Worm (Caenorhabditis elegans) whole organism, young adult: ENCODE data around the gene R09B5.11.

Experiments
- B0336.3 ChIP-seq: fragments of 200-800 bp; sonication (Bioruptor generic); IDR thresholded peaks from 2 replicates; pipeline ENCODE4 v1.3.6; 2022; ENCODE audit warnings: missing genetic modification characterization, missing compliant biosample characterization
- F22D6.2 ChIP-seq: sonication (generic microtip); optimal IDR thresholded peaks from 2 replicates; lab custom pipeline; 2016; ENCODE audit warnings: mild to moderate bottlenecking, missing genetic modification characterization, missing compliant biosample characterization
- F37B4.10 ChIP-seq: fragments of 200-800 bp; sonication (Bioruptor generic); IDR thresholded peaks from 2 replicates; pipeline ENCODE4 v1.3.6; 2022; ENCODE audit warnings: missing genetic modification characterization, missing compliant biosample characterization
- F57C9.4 ChIP-seq: sonication (generic microtip); optimal IDR thresholded peaks from 2 replicates; lab custom pipeline; 2017; ENCODE audit warnings: mild to moderate bottlenecking, missing genetic modification characterization, missing compliant biosample characterization
- ama-1 ChIP-seq, 3 experiments: fragments of 150-350 bp in 1 of 3; sonication (generic microtip) in 2 of 3; optimal IDR thresholded peaks; 2 replicates each; lab custom pipeline; 2014 to 2018; ENCODE audit warnings: missing biosample characterization in 2 of 3, missing genetic modification characterization in 2 of 3, missing genetic modification reagents in 2 of 3
- aptf-2 ChIP-seq: fragments of 200-800 bp; sonication (Bioruptor generic); conservative IDR thresholded peaks from 2 replicates; pipeline ENCODE4 v1.3.6; 2022; ENCODE audit warnings: missing genetic modification reagents, missing genetic modification characterization, missing compliant biosample characterization
- atf-7 ChIP-seq: sonication (generic microtip); optimal IDR thresholded peaks from 2 replicates; lab custom pipeline; 2017; ENCODE audit warnings: mild to moderate bottlenecking, missing genetic modification characterization, missing compliant biosample characterization
- attf-3 ChIP-seq: fragments of 200-800 bp; sonication (Bioruptor generic); conservative IDR thresholded peaks from 2 replicates; pipeline ENCODE4 v1.3.6; 2022; ENCODE audit warnings: missing genetic modification reagents, missing genetic modification characterization, missing compliant biosample characterization
- attf-5 ChIP-seq: fragments of 200-800 bp; sonication (Bioruptor generic); optimal IDR thresholded peaks from 2 replicates; lab custom pipeline; 2018; ENCODE audit warnings: mild to moderate bottlenecking, missing genetic modification characterization, missing compliant biosample characterization
- cebp-1 ChIP-seq, 2 experiments: fragments of 200-800 bp in 1 of 2; sonication (Bioruptor generic) in 1 of 2; sonication (generic microtip) in 1 of 2; IDR thresholded peaks in 1 of 2; optimal IDR thresholded peaks in 1 of 2; 2 replicates each; pipeline versions ENCODE4 v1.3.6 to Lab custom; 2017 to 2022; ENCODE audit warnings: missing compliant biosample characterization in 2 of 2, missing genetic modification characterization in 2 of 2, mild to moderate bottlenecking in 1 of 2, missing genetic modification reagents in 1 of 2, moderate library complexity in 1 of 2
- chd-7 ChIP-seq: sonication (generic microtip); optimal IDR thresholded peaks from 2 replicates; lab custom pipeline; 2016; ENCODE audit warnings: mild to moderate bottlenecking, missing genetic modification characterization, moderate library complexity, missing compliant biosample characterization
- egl-44 ChIP-seq: fragments of 200-800 bp; sonication (Bioruptor generic); IDR thresholded peaks from 2 replicates; pipeline ENCODE4 v1.3.6; 2022; ENCODE audit warnings: missing genetic modification reagents, missing genetic modification characterization, missing compliant biosample characterization
- egrh-3 ChIP-seq: fragments of 200-800 bp; sonication (Bioruptor generic); IDR thresholded peaks from 2 replicates; pipeline ENCODE4 v1.3.6; 2022; ENCODE audit warnings: missing genetic modification reagents, missing genetic modification characterization, missing compliant biosample characterization
- fkh-3 ChIP-seq: sonication (generic microtip); optimal IDR thresholded peaks from 2 replicates; lab custom pipeline; 2016; ENCODE audit warnings: mild to moderate bottlenecking, missing genetic modification characterization, missing compliant biosample characterization
- gei-17 ChIP-seq: fragments of 200-800 bp; sonication (Bioruptor generic); optimal IDR thresholded peaks from 2 replicates; lab custom pipeline; 2018; ENCODE audit warnings: mild to moderate bottlenecking, missing genetic modification characterization, missing compliant biosample characterization
- him-1 ChIP-seq: sonication (generic microtip); optimal IDR thresholded peaks from 2 replicates; lab custom pipeline; 2016; ENCODE audit warnings: missing genotype, missing genetic modification reagents, missing genetic modification characterization, missing compliant biosample characterization
- hmg-1.2 ChIP-seq: fragments of 200-800 bp; sonication (Bioruptor generic); IDR thresholded peaks from 2 replicates; pipeline ENCODE4 v1.3.6; 2022; ENCODE audit warnings: missing genetic modification reagents, missing genetic modification characterization, missing compliant biosample characterization
- hrde-1 ChIP-seq: sonication (generic microtip); optimal IDR thresholded peaks from 2 replicates; lab custom pipeline; 2016; ENCODE audit warnings: missing genetic modification characterization, mild to moderate bottlenecking, missing compliant biosample characterization, moderate library complexity, missing genotype, missing genetic modification reagents, borderline replicate concordance
- let-607 ChIP-seq, 2 experiments: fragments of 200-800 bp in 1 of 2; sonication (Bioruptor generic) in 1 of 2; sonication (generic microtip) in 1 of 2; optimal IDR thresholded peaks; 2 replicates each; lab custom pipeline; 2016 to 2018; ENCODE audit warnings: mild to moderate bottlenecking in 2 of 2, missing compliant biosample characterization in 2 of 2, missing genetic modification characterization in 2 of 2, moderate library complexity in 2 of 2, missing genotype in 1 of 2
- lin-40 ChIP-seq: sonication (generic microtip); optimal IDR thresholded peaks from 2 replicates; lab custom pipeline; 2016; ENCODE audit warnings: missing genetic modification characterization, mild to moderate bottlenecking, missing compliant biosample characterization, missing genotype, missing genetic modification reagents
- lsl-1 ChIP-seq: fragments of 200-800 bp; sonication (Bioruptor generic); optimal IDR thresholded peaks from 2 replicates; lab custom pipeline; 2018; ENCODE audit warnings: mild to moderate bottlenecking, missing genetic modification characterization, moderate library complexity, missing compliant biosample characterization
- madf-10 ChIP-seq: sonication (generic microtip); optimal IDR thresholded peaks from 2 replicates; lab custom pipeline; 2016; ENCODE audit warnings: mild to moderate bottlenecking, missing genetic modification characterization, missing compliant biosample characterization
- madf-3 ChIP-seq: fragments of 200-800 bp; sonication (Bioruptor generic); IDR thresholded peaks from 2 replicates; pipeline ENCODE4 v1.3.6; 2022; ENCODE audit warnings: missing genetic modification reagents, missing genetic modification characterization, missing compliant biosample characterization
- madf-8 ChIP-seq: fragments of 200-800 bp; sonication (Bioruptor generic); conservative IDR thresholded peaks from 2 replicates; pipeline ENCODE4 v1.3.6; 2022; ENCODE audit warnings: missing genetic modification reagents, missing genetic modification characterization, missing compliant biosample characterization
- nhr-80 ChIP-seq: sonication (generic microtip); optimal IDR thresholded peaks from 2 replicates; lab custom pipeline; 2016; ENCODE audit warnings: missing genetic modification characterization, missing compliant biosample characterization
- repo-1 ChIP-seq: sonication (generic microtip); optimal IDR thresholded peaks from 2 replicates; lab custom pipeline; 2017; ENCODE audit warnings: mild to moderate bottlenecking, missing genetic modification characterization, missing compliant biosample characterization
- snpc-1.1 ChIP-seq: sonication (generic microtip); optimal IDR thresholded peaks from 2 replicates; lab custom pipeline; 2017; ENCODE audit warnings: missing genetic modification characterization, mild to moderate bottlenecking, missing compliant biosample characterization, antibody characterized with exemption, moderate library complexity, missing genotype, missing genetic modification reagents; ENCODE audit not compliant: insufficient read depth
- somi-1 ChIP-seq: fragments of 200-800 bp; sonication (Bioruptor generic); optimal IDR thresholded peaks from 2 replicates; lab custom pipeline; 2018; ENCODE audit warnings: mild to moderate bottlenecking, missing genetic modification characterization, missing compliant biosample characterization
- tlf-1 ChIP-seq: fragments of 200-800 bp; sonication (Bioruptor generic); optimal IDR thresholded peaks from 2 replicates; lab custom pipeline; 2018; ENCODE audit warnings: mild to moderate bottlenecking, missing genetic modification characterization, missing compliant biosample characterization
- xnd-1 ChIP-seq: sonication (generic microtip); optimal IDR thresholded peaks from 2 replicates; lab custom pipeline; 2016; ENCODE audit warnings: missing genotype, missing genetic modification reagents, missing genetic modification characterization, missing compliant biosample characterization
- zfh-2 ChIP-seq: fragments of 200-800 bp; sonication (Bioruptor generic); conservative IDR thresholded peaks from 2 replicates; pipeline ENCODE4 v1.3.6; 2022; ENCODE audit warnings: missing genetic modification reagents, missing genetic modification characterization, missing compliant biosample characterization
- ztf-6 ChIP-seq: fragments of 200-800 bp; sonication (Bioruptor generic); IDR thresholded peaks from 2 replicates; pipeline ENCODE4 v1.3.6; 2022; ENCODE audit warnings: missing genetic modification reagents, missing genetic modification characterization, missing compliant biosample characterization

R09B5.11 gene

ce11 chrV:1464543-1465040, 25.6 kb downstream of the R09B5.11 start, which contains the start of the genes fpn-1.2 and pqn-54:
TSS of gene fpn-1.2 (minus strand) at chrV:1464699.
TSS of gene pqn-54 (plus strand) at chrV:1464990.
- TF ChIP-seq repo-1 (tag; lab: Kevin White, UChicago) (no peak), cebp-1 (GFP tag; IDR thresholded peaks at IDR 0.05; lab: Robert Waterston, UW) (no peak), cebp-1 (tag; optimal IDR thresholded peaks at IDR 0.05; lab: Kevin White, UChicago) (no peak), madf-3 (GFP tag; lab: Robert Waterston, UW) (no peak), tlf-1 (GFP tag; lab: Kevin White, UChicago) (no peak), nhr-80 (peak; percentile 87), lsl-1 (no peak), gei-17 (no peak), atf-7 (tag; lab: Kevin White, UChicago) (peak; percentile 9), aptf-2 (GFP tag; lab: Robert Waterston, UW) (no peak), F57C9.4 (no peak)

ce11 chrV:1465932-1466331, 26.9 kb downstream of the R09B5.11 start:
- no peak for TF ChIP-seq let-607 (tag; optimal IDR thresholded peaks at IDR 0.05; lab: Kevin White, UChicago)
- peak; percentile 39 for TF ChIP-seq fkh-3 (tag; lab: Kevin White, UChicago)
- TF ChIP-seq egrh-3 (GFP tag; lab: Robert Waterston, UW), result peak; percentile 81
- 0 out of 2 replicates have a peak, but pooled peaks have one; percentile 18 for TF ChIP-seq F37B4.10 (GFP tag; lab: Robert Waterston, UW)
- peak; percentile 81 for TF ChIP-seq zfh-2 (GFP tag; lab: Robert Waterston, UW)

ce11 chrV:1466949-1467348, 27.9 kb downstream of the R09B5.11 start:
- TF ChIP-seq lin-40 (tag; lab: Kevin White, UChicago), result no peak
- no peak for TF ChIP-seq cebp-1 (GFP tag; IDR thresholded peaks at IDR 0.05; lab: Robert Waterston, UW)
- peak; percentile 65 for TF ChIP-seq cebp-1 (tag; optimal IDR thresholded peaks at IDR 0.05; lab: Kevin White, UChicago)
- TF ChIP-seq attf-5 (GFP tag; lab: Kevin White, UChicago), result peak; percentile 58
- peak; percentile 43 for TF ChIP-seq nhr-80
- no peak for TF ChIP-seq him-1 (tag; lab: Kevin White, UChicago)
- TF ChIP-seq hrde-1 (tag; lab: Kevin White, UChicago), result no peak
- peak; percentile 34; the same call in 1 of the 2 replicates for TF ChIP-seq hmg-1.2 (GFP tag; lab: Robert Waterston, UW)
- TF ChIP-seq somi-1, result no peak
- no peak for TF ChIP-seq repo-1 (tag; lab: Kevin White, UChicago)
- no peak for TF ChIP-seq ama-1 (optimal IDR thresholded peaks at IDR 0.05; lab: Kevin White, UChicago)
- TF ChIP-seq ama-1 (GFP tag; optimal IDR thresholded peaks at IDR 0.05; lab: Kevin White, UChicago), result no peak
- no peak for TF ChIP-seq egl-44 (GFP tag; lab: Robert Waterston, UW)

ce11 chrV:1467444-1467843, 28.4 kb downstream of the R09B5.11 start, which contains the start of gene gid-8:
TSS of gene gid-8 (plus strand) at chrV:1467744.
- TF ChIP-seq fkh-3 (tag; lab: Kevin White, UChicago) (no peak), B0336.3 (GFP tag; lab: Robert Waterston, UW) (no peak), madf-8 (no peak), ztf-6 (GFP tag; lab: Robert Waterston, UW) (no peak), F22D6.2 (no peak), xnd-1 (tag; lab: Kevin White, UChicago) (no peak), nhr-80 (no peak), snpc-1.1 (tag; lab: Kevin White, UChicago) (no peak), chd-7 (tag; lab: Kevin White, UChicago) (no peak), lin-40 (tag; lab: Kevin White, UChicago) (no peak), attf-3 (no peak), madf-10 (tag; lab: Kevin White, UChicago) (no peak)
